Worm (Caenorhabditis elegans) whole organism, late embryonic: ENCODE measurements around the gene C15H7.4.

Source experiments
- F13H6.1 ChIP-seq: sonication (generic microtip); optimal IDR thresholded peaks from 2 replicates; lab custom pipeline; 2016; ENCODE audit warnings: missing genetic modification characterization, missing compliant biosample characterization
- K02D7.2 ChIP-seq: sonication (generic microtip); optimal IDR thresholded peaks from 2 replicates; lab custom pipeline; 2017; ENCODE audit warnings: mild to moderate bottlenecking, missing genetic modification characterization, missing compliant biosample characterization
- ahr-1 ChIP-seq: sonication (generic microtip); optimal IDR thresholded peaks from 2 replicates; lab custom pipeline; 2016; ENCODE audit warnings: missing genetic modification characterization, missing compliant biosample characterization
- ceh-14 ChIP-seq: sonication (generic microtip); optimal IDR thresholded peaks from 2 replicates; lab custom pipeline; 2016; ENCODE audit warnings: missing genotype, missing genetic modification characterization, missing compliant biosample characterization
- ceh-18 ChIP-seq: sonication (generic microtip); optimal IDR thresholded peaks from 2 replicates; lab custom pipeline; 2016; ENCODE audit warnings: missing genetic modification characterization, missing compliant biosample characterization
- ceh-19 ChIP-seq: fragments of 200-800 bp; sonication (Bioruptor generic); optimal IDR thresholded peaks from 2 replicates; lab custom pipeline; 2018; ENCODE audit warnings: mild to moderate bottlenecking, missing genetic modification characterization, missing compliant biosample characterization
- ceh-2 ChIP-seq: sonication (generic microtip); optimal IDR thresholded peaks from 2 replicates; lab custom pipeline; 2016; ENCODE audit warnings: missing genotype, missing genetic modification characterization, missing compliant biosample characterization
- ceh-22 ChIP-seq: sonication (generic microtip); optimal IDR thresholded peaks from 2 replicates; lab custom pipeline; 2017; ENCODE audit warnings: missing biosample characterization, missing genetic modification characterization
- ceh-31 ChIP-seq: sonication (generic microtip); optimal IDR thresholded peaks from 2 replicates; lab custom pipeline; 2016; ENCODE audit warnings: missing genetic modification characterization, missing compliant biosample characterization
- ceh-34 ChIP-seq: sonication (generic microtip); optimal IDR thresholded peaks from 2 replicates; lab custom pipeline; 2016; ENCODE audit warnings: mild to moderate bottlenecking, missing genetic modification characterization, missing compliant biosample characterization
- ceh-45 ChIP-seq: fragments of 200-800 bp; sonication (Bioruptor generic); IDR thresholded peaks from 2 replicates; pipeline ENCODE4 v1.3.6; 2022; ENCODE audit warnings: missing genetic modification reagents, missing genetic modification characterization, missing compliant biosample characterization
- ceh-48 ChIP-seq: sonication (generic microtip); optimal IDR thresholded peaks from 2 replicates; lab custom pipeline; 2016; ENCODE audit warnings: missing genetic modification characterization, inconsistent platforms, missing compliant biosample characterization
- che-1 ChIP-seq: sonication (generic microtip); optimal IDR thresholded peaks from 2 replicates; lab custom pipeline; 2016; ENCODE audit warnings: mild to moderate bottlenecking, missing genetic modification characterization, missing compliant biosample characterization
- dve-1 ChIP-seq: sonication (generic microtip); optimal IDR thresholded peaks from 2 replicates; lab custom pipeline; 2017; ENCODE audit warnings: antibody characterized with exemption, mild to moderate bottlenecking, missing genetic modification characterization, missing compliant biosample characterization
- elt-4 ChIP-seq: sonication (generic microtip); optimal IDR thresholded peaks from 2 replicates; lab custom pipeline; 2016; ENCODE audit warnings: missing genetic modification characterization, missing compliant biosample characterization
- ets-4 ChIP-seq: sonication (generic microtip); optimal IDR thresholded peaks from 2 replicates; lab custom pipeline; 2016; ENCODE audit warnings: missing genetic modification characterization, missing compliant biosample characterization
- fax-1 ChIP-seq: sonication (generic microtip); optimal IDR thresholded peaks from 2 replicates; lab custom pipeline; 2016; ENCODE audit warnings: missing genotype, missing genetic modification characterization, missing compliant biosample characterization
- hlh-30 ChIP-seq: sonication (generic microtip); optimal IDR thresholded peaks from 2 replicates; lab custom pipeline; 2017; ENCODE audit warnings: antibody characterized with exemption, missing genetic modification characterization, missing compliant biosample characterization; ENCODE audit not compliant: insufficient read depth
- lim-6 ChIP-seq: sonication (generic microtip); optimal IDR thresholded peaks from 2 replicates; lab custom pipeline; 2016; ENCODE audit warnings: missing genetic modification characterization, missing compliant biosample characterization
- lin-11 ChIP-seq: fragments of 200-800 bp; sonication (Bioruptor generic); optimal IDR thresholded peaks from 2 replicates; lab custom pipeline; 2018; ENCODE audit warnings: mild to moderate bottlenecking, missing genetic modification characterization, missing compliant biosample characterization
- mec-3 ChIP-seq: sonication (generic microtip); optimal IDR thresholded peaks from 2 replicates; lab custom pipeline; 2016; ENCODE audit warnings: borderline replicate concordance, missing genetic modification characterization, missing compliant biosample characterization
- nfya-1 ChIP-seq: sonication (generic microtip); optimal IDR thresholded peaks from 2 replicates; lab custom pipeline; 2017; ENCODE audit warnings: missing genetic modification characterization, mild to moderate bottlenecking, missing compliant biosample characterization, antibody characterized with exemption, moderate library complexity
- pag-3 ChIP-seq: sonication (generic microtip); optimal IDR thresholded peaks from 2 replicates; lab custom pipeline; 2016; ENCODE audit warnings: missing compliant biosample characterization, missing genetic modification characterization, borderline replicate concordance
- pat-9 ChIP-seq: fragments of 200-800 bp; sonication (Bioruptor generic); optimal IDR thresholded peaks from 2 replicates; lab custom pipeline; 2018; ENCODE audit warnings: mild to moderate bottlenecking, missing genetic modification characterization, moderate library complexity, missing compliant biosample characterization
- pha-4 ChIP-seq: fragments of 150-350 bp; optimal IDR thresholded peaks from 2 replicates; lab custom pipeline; 2018; ENCODE audit warnings: missing biosample characterization, missing genetic modification reagents, missing genetic modification characterization
- ref-2 ChIP-seq: sonication (generic microtip); optimal IDR thresholded peaks from 2 replicates; lab custom pipeline; 2016; ENCODE audit warnings: missing genetic modification characterization, missing compliant biosample characterization
- rnt-1 ChIP-seq: sonication (generic microtip); optimal IDR thresholded peaks from 2 replicates; lab custom pipeline; 2016; ENCODE audit warnings: missing genetic modification characterization, missing compliant biosample characterization
- sox-2 ChIP-seq: fragments of 200-800 bp; sonication (Bioruptor generic); IDR thresholded peaks from 2 replicates; pipeline ENCODE4 v1.3.6; 2022; ENCODE audit warnings: missing genetic modification reagents, missing genetic modification characterization, missing compliant biosample characterization
- syd-9 ChIP-seq: sonication (generic microtip); optimal IDR thresholded peaks from 2 replicates; lab custom pipeline; 2016; ENCODE audit warnings: mild to moderate bottlenecking, missing genetic modification characterization, moderate library complexity, missing compliant biosample characterization
- tbx-2 ChIP-seq: sonication (generic microtip); optimal IDR thresholded peaks from 2 replicates; lab custom pipeline; 2016; ENCODE audit warnings: missing genetic modification characterization, missing compliant biosample characterization
- unc-3 ChIP-seq, 2 experiments: fragments of 200-800 bp in 1 of 2; sonication (Bioruptor generic) in 1 of 2; sonication (generic microtip) in 1 of 2; conservative IDR thresholded peaks in 1 of 2; optimal IDR thresholded peaks in 1 of 2; 2 replicates each; pipeline versions ENCODE4 v1.3.6 to Lab custom; 2016 to 2022; ENCODE audit warnings: missing compliant biosample characterization in 2 of 2, missing genetic modification characterization in 2 of 2, missing genetic modification reagents in 1 of 2
- unc-42 ChIP-seq: sonication (generic microtip); optimal IDR thresholded peaks from 2 replicates; lab custom pipeline; 2016; ENCODE audit warnings: missing genotype, missing genetic modification characterization, missing compliant biosample characterization
- unc-55 ChIP-seq: sonication (generic microtip); optimal IDR thresholded peaks from 2 replicates; lab custom pipeline; 2017; ENCODE audit warnings: missing biosample characterization, missing genetic modification reagents, missing genetic modification characterization

The C15H7.4 gene

ce11 chrIII:9655802-9656201, at the start of gene C15H7.4:
C15H7.4 (minus strand) TSS chrIII:9655902.
- TF ChIP-seq K02D7.2 (tag; lab: Kevin White, UChicago) = no peak
- TF ChIP-seq dve-1 (tag; lab: Kevin White, UChicago) = no peak

ce11 chrIII:9704606-9704938, 48.9 kb upstream of the C15H7.4 start:
- TF ChIP-seq fax-1 (tag; lab: Kevin White, UChicago) (no peak), che-1 (tag; lab: Kevin White, UChicago) (no peak), nfya-1 (tag; lab: Kevin White, UChicago) (peak; percentile 2), ref-2 (tag; lab: Kevin White, UChicago) (no peak), lin-11 (tag; lab: Kevin White, UChicago) (no peak), hlh-30 (no peak), F13H6.1 (tag; lab: Kevin White, UChicago) (no peak)

- TF ChIP-seq K02D7.2 (tag; lab: Kevin White, UChicago) = no peak
- TF ChIP-seq pha-4 (tag; lab: Kevin White, UChicago) = no peak
- TF ChIP-seq ceh-14 (tag; lab: Kevin White, UChicago) = peak; percentile 73
- peak; percentile 34 for TF ChIP-seq ceh-19 (GFP tag; lab: Kevin White, UChicago)
- no peak for TF ChIP-seq ceh-48 (tag; lab: Kevin White, UChicago)
- TF ChIP-seq syd-9 (tag; lab: Kevin White, UChicago) = peak; percentile 55
- no peak for TF ChIP-seq che-1 (tag; lab: Kevin White, UChicago)
- TF ChIP-seq ceh-18 = peak; percentile 72
- TF ChIP-seq tbx-2 (tag; lab: Kevin White, UChicago) = peak; percentile 65
- no peak for TF ChIP-seq ahr-1 (tag; lab: Kevin White, UChicago)
- peak; percentile 67 for TF ChIP-seq ceh-31 (tag; lab: Kevin White, UChicago)
- peak; percentile 73 for TF ChIP-seq unc-42 (tag; lab: Kevin White, UChicago)
- TF ChIP-seq sox-2 (GFP tag; lab: Robert Waterston, UW) = no peak
- no peak for TF ChIP-seq nfya-1 (tag; lab: Kevin White, UChicago)
- no peak for TF ChIP-seq unc-3 (GFP tag; conservative IDR thresholded peaks at IDR 0.05; lab: Robert Waterston, UW)
- TF ChIP-seq unc-3 (tag; optimal IDR thresholded peaks at IDR 0.05; lab: Kevin White, UChicago) = no peak
- TF ChIP-seq ets-4 (tag; lab: Kevin White, UChicago) = no peak
- peak; percentile 38 for TF ChIP-seq rnt-1 (tag; lab: Kevin White, UChicago)
- peak; percentile 10 for TF ChIP-seq ref-2 (tag; lab: Kevin White, UChicago)
- TF ChIP-seq lim-6 = peak; percentile 3
- no peak for TF ChIP-seq ceh-22 (tag; lab: Kevin White, UChicago)
- TF ChIP-seq unc-55 = peak; percentile 54
- peak; percentile 21 for TF ChIP-seq F13H6.1 (tag; lab: Kevin White, UChicago)
- no peak for TF ChIP-seq elt-4 (tag; lab: Kevin White, UChicago)
- TF ChIP-seq ceh-45 (GFP tag; lab: Robert Waterston, UW) = no peak
- TF ChIP-seq ceh-34 (tag; lab: Kevin White, UChicago) = peak; percentile 54
- TF ChIP-seq pat-9 (tag; lab: Kevin White, UChicago) = no peak
- TF ChIP-seq pag-3 = no peak
- TF ChIP-seq ceh-2 (tag; lab: Kevin White, UChicago) = peak; percentile 31
- peak; percentile 38 for TF ChIP-seq mec-3 (tag; lab: Kevin White, UChicago)
Observed at ce11 chrIII:9703747-9704605, 48.3 kb upstream of the C15H7.4 start.

ce11 chrIII:9702665-9703252, 47.1 kb upstream of the C15H7.4 start:
- TF ChIP-seq tbx-2 (tag; lab: Kevin White, UChicago) (peak; percentile 40), ahr-1 (tag; lab: Kevin White, UChicago) (no peak), ceh-14 (tag; lab: Kevin White, UChicago) (peak; percentile 12)
